Worm (Caenorhabditis elegans): ENCODE results near the gene jamp-1.
"Not testable (repeated sequence)": the region's sequence is repeated elsewhere in the genome, so short reads cannot be mapped to it uniquely, and the experiment has no call there.

jamp-1 gene

DNA sequence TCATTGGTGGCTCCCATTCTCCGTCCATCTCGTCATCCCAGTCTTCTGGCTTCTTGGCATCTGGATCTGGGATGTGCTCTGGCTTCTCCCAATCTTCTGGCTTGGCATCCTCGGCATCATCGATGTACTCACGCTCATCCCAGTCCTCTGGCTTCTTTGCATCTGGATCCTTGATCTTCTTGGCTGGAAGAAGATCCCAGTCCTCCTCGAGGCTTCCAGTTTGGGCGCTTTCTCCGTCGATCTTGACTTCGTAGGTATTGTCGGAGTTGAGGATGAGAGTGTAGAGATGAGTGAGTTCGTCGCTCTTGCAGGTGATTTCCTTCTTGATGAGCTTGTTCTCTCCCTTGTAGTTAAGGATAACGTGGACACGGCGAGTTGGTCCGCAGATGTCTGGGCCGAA is 48.6 kb upstream of the jamp-1 start:
- TF ChIP-seq C34F6.9 (tag; optimal IDR thresholded peaks at IDR 0.05) (no peak), mab-5 (tag; optimal IDR thresholded peaks at IDR 0.05) (no peak), crh-2 (tag; optimal IDR thresholded peaks at IDR 0.05) (no peak)

DNA sequence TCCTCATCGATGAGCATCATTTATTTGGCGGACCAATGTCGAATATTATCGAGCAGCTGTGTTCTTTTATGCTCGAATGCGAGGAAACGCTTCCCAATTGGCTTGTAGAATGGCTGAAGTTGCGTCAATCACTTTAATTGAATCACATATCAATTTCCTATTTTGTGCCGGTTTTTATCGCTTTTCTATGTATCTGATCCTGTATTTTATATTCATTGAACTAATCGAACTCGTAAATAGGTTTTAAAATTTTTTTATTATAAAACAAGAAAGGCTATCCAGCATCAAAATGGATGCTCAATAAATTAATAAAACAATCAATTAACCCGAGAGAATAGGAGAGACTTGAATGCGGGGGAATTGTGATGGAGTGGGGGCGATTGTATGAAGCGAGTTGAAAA is 47.7 kb upstream of the jamp-1 start:
- TF ChIP-seq alr-1 (tag; optimal IDR thresholded peaks at IDR 0.05) (no peak), ama-1 (optimal IDR thresholded peaks at IDR 0.05) (peak; percentile 58), nhr-25 (tag; optimal IDR thresholded peaks at IDR 0.05) (no peak), lsy-2 (tag; optimal IDR thresholded peaks at IDR 0.05) (peak in 1 of 2 experiments; percentile 39), nhr-23 (tag; optimal IDR thresholded peaks at IDR 0.05) (no peak), crh-2 (tag; optimal IDR thresholded peaks at IDR 0.05) (peak; percentile 51), ceh-16 (tag; optimal IDR thresholded peaks at IDR 0.05) (no peak), ztf-4 (tag; optimal IDR thresholded peaks at IDR 0.05) (no peak), nhr-11 (tag; optimal IDR thresholded peaks at IDR 0.05) (peak; percentile 4), gmeb-1 (tag; optimal IDR thresholded peaks at IDR 0.05) (peak; percentile 28), sma-9 (GFP tag; optimal IDR thresholded peaks at IDR 0.05) (peak; percentile 22), sma-9 (tag; optimal IDR thresholded peaks at IDR 0.05) (no peak)

DNA sequence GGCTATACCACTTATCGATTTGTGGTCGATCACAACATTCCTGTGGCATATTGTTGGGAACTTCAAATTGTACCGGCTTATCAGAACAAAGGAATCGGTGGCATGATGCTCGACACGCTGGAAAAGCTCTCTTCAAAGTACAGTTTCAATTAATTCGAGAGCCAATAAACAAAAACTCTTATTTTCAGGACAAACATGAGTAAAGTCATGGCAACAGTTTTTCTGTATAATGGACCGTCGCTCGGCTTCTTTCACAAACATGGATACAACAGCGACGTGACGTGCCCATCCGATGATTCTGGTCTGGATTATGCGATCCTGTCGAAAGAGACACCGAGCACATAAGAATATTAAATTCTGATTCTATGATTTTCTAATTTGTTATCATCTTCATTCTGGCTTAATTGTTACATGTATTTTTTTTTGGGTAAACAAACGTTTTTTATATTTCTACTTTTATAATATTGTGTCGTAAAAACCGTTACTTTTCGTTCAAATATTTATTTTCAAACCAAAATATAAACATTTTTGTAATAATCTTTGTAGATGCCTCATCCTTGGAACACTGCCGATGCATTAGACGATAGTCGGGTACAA is 45.6 kb upstream of the jamp-1 start, which contains the start of gene smut-1:
Gene smut-1 (plus strand): TSS at position 547 of the 597 bp plus-strand sequence.
- TF ChIP-seq ztf-1 (GFP tag; conservative IDR thresholded peaks at IDR 0.05) (no peak), sma-3 (GFP tag; optimal IDR thresholded peaks at IDR 0.05) (no peak), gmeb-1 (tag; optimal IDR thresholded peaks at IDR 0.05) (no peak), elt-3 (tag; optimal IDR thresholded peaks at IDR 0.05) (no peak), elt-1 (tag; optimal IDR thresholded peaks at IDR 0.05) (no peak), skn-1 (tag; optimal IDR thresholded peaks at IDR 0.05) (no peak), nhr-12 (tag; optimal IDR thresholded peaks at IDR 0.05) (no peak), blmp-1 (tag; optimal IDR thresholded peaks at IDR 0.05; ENCODE audit: insufficient read depth) (no peak), C34F6.9 (tag; optimal IDR thresholded peaks at IDR 0.05) (no peak), unc-55 (GFP tag; optimal IDR thresholded peaks at IDR 0.05) (no peak), lsy-2 (tag; optimal IDR thresholded peaks at IDR 0.05) (no peak)

DNA sequence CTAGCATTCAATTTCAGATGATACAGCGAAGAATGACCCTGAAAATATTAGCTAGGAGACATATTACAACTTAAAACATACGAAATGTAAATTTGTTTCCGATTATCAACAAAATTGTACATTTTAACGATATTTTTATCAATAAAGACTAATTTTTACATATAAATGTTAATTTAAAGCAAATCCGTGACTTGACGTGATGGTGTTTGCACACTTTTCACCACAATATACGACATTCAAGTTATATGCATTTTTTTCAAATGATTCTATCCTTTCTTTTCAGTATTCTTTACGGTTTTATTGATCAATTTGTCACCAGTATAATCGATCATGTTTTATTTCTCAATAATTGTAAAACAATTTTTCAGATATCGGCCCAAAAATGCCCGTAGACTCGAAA is 44.8 kb upstream of the jamp-1 start, which contains the start of gene Y38A10A.7:
Gene Y38A10A.7 (plus strand): TSS at position 369 of the 400 bp plus-strand sequence.
- no peak for TF ChIP-seq nhr-10 (tag; optimal IDR thresholded peaks at IDR 0.05)
- TF ChIP-seq elt-1 (tag; optimal IDR thresholded peaks at IDR 0.05) = no peak
- TF ChIP-seq gmeb-1 (tag; optimal IDR thresholded peaks at IDR 0.05) = peak; percentile 8
- no peak for TF ChIP-seq aly-2 (tag; optimal IDR thresholded peaks at IDR 0.05)
- TF ChIP-seq C34F6.9 (tag; optimal IDR thresholded peaks at IDR 0.05) = peak; percentile 61
- peak in 1 of 2 experiments; percentile 47 for TF ChIP-seq lsy-2 (tag; optimal IDR thresholded peaks at IDR 0.05)
- TF ChIP-seq crh-2 (tag; optimal IDR thresholded peaks at IDR 0.05) = peak; percentile 9
- peak; percentile 36 for TF ChIP-seq unc-55 (GFP tag; optimal IDR thresholded peaks at IDR 0.05)

DNA sequence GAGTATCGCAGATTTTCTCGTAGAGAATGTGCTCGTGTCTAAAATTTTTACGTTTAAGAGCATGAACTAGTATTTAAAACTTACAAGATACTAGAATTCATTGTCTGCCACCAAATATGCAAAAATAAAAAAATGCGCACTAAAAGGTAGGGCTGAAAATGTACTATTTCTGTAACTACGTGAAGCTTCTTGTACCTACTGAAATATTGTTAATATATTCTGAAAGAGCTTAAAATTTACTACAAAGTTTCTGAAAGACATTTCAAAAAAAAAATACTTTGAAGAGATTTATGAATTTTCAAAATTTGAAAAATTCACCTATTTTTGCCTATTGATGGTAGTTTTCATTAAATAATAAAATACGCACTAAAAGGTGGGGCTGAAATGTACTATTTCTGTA is 18.9 kb upstream of the jamp-1 start, which contains the start of gene fbxa-214:
Gene fbxa-214 (minus strand): TSS at position 101 of the 400 bp plus-strand sequence.
- not testable (repeated sequence) for TF ChIP-seq ztf-11 (tag; optimal IDR thresholded peaks at IDR 0.05); Y55F3AM.14 (GFP tag; optimal IDR thresholded peaks at IDR 0.05); unc-39 (tag; optimal IDR thresholded peaks at IDR 0.05)

DNA sequence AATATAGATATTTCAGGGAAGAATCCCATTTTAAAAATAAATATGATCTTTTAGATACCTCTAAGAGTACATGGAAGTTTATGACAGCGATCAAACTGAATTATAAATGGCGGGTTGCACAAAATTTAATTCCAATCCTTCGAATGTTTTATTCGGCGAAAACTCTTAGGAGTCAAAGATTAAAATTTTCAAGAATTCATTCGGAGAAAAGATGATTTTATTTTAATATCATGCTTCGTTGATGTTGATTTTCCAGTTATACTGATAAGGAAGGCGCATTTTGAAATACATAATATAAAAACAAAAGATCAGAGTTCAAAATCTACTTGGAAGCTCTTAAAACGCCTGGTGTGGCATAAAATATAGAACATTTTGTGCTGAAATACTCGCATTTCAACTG is 16.1 kb upstream of the jamp-1 start, which contains the start of gene srh-10:
Gene srh-10 (minus strand): TSS at position 29 of the 400 bp plus-strand sequence.
- TF ChIP-seq gmeb-1 (tag; optimal IDR thresholded peaks at IDR 0.05) (no peak), sem-4 (tag; optimal IDR thresholded peaks at IDR 0.05) (no peak), ztf-11 (tag; optimal IDR thresholded peaks at IDR 0.05) (no peak), peb-1 (tag; optimal IDR thresholded peaks at IDR 0.05) (no peak), nhr-23 (tag; optimal IDR thresholded peaks at IDR 0.05) (no peak)

DNA sequence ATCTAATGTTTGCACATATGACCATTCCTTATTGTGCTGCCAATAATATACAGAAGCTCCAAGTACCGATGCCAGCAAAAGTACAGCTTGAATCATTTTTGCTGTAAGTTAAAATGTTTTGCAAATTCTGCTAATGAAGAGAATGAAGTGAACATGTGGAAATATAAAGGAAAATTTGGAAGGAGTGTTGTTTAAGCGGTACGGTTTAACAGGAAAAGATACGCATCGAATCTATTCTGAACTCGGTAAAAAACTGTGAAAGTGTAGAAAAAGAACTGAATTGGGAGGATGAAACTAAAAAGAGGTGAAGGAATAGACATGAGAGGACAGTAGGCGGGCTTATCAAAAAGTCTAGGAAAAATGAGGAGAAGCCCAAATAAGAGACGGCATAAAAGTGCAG is 12.3 kb upstream of the jamp-1 start, which contains the start of gene Y38A10A.2:
Gene Y38A10A.2 (minus strand): TSS at position 101 of the 400 bp plus-strand sequence.
- no peak for TF ChIP-seq elt-1 (tag; optimal IDR thresholded peaks at IDR 0.05)
- no peak for TF ChIP-seq Y55F3AM.14 (GFP tag; optimal IDR thresholded peaks at IDR 0.05)
- TF ChIP-seq nhr-21 (tag; optimal IDR thresholded peaks at IDR 0.05) = no peak
- no peak for TF ChIP-seq F13H6.1 (tag; optimal IDR thresholded peaks at IDR 0.05)
- TF ChIP-seq unc-55 (GFP tag; optimal IDR thresholded peaks at IDR 0.05) = no peak
- no peak for TF ChIP-seq nhr-129 (tag; optimal IDR thresholded peaks at IDR 0.05)
- TF ChIP-seq C34F6.9 (tag; optimal IDR thresholded peaks at IDR 0.05) = no peak
- no peak for TF ChIP-seq mab-5 (tag; optimal IDR thresholded peaks at IDR 0.05)
